ENCODE assay signal across 1 fruit fly cellular context in genomic region chr3R:15919367-15920228, dm6.
A peak's percentile ranks its signal among the peaks of the same experiment; 100 is the strongest.
TF ChIP-seq lines count a peak whose summit lies in the region.

No protein-coding gene starts in this region.

TF ChIP-seq in whole organism, embryonic, 481 proteins besides CTCF, POLR2A, EP300 and RAD21 (continued from another document):
- TF ChIP-seq sr (GFP tag; IDR thresholded peaks at IDR 0.05; lab: Robert Waterston, UW) (no peak), CG30431 (GFP tag; optimal IDR thresholded peaks at IDR 0.05; lab: Kevin White, UChicago) (peak; percentile 33), zfh1 (GFP tag; IDR thresholded peaks at IDR 0.05; lab: Robert Waterston, UW) (peak; percentile 69), Drgx (GFP tag; IDR thresholded peaks at IDR 0.05; lab: Robert Waterston, UW) (peak; percentile 96), Kr (GFP tag; optimal IDR thresholded peaks at IDR 0.05; lab: Kevin White, UChicago) (no peak), ssp (GFP tag; IDR thresholded peaks at IDR 0.05; lab: Robert Waterston, UW) (no peak), sima (GFP tag; optimal IDR thresholded peaks at IDR 0.05; lab: Kevin White, UChicago) (no peak), CG14965 (GFP tag; optimal IDR thresholded peaks at IDR 0.05; lab: Kevin White, UChicago; ENCODE audit: borderline replicate concordance) (no peak), CG16863 (GFP tag; optimal IDR thresholded peaks at IDR 0.05; lab: Kevin White, UChicago) (peak; percentile 4), CG15073 (GFP tag; optimal IDR thresholded peaks at IDR 0.05; lab: Kevin White, UChicago) (no peak), CG3163 (GFP tag; optimal IDR thresholded peaks at IDR 0.05; lab: Kevin White, UChicago) (peak; percentile 93), oc (tag; optimal IDR thresholded peaks at IDR 0.05; lab: Kevin White, UChicago) (peak; percentile 96), Rx (GFP tag; IDR thresholded peaks at IDR 0.05; lab: Robert Waterston, UW) (0 out of 2 replicates have a peak, but pooled peaks have one; percentile 11), CG11504 (tag; optimal IDR thresholded peaks at IDR 0.05; lab: Kevin White, UChicago) (peak; percentile 25), mirr (GFP tag; optimal IDR thresholded peaks at IDR 0.05; lab: Kevin White, UChicago) (no peak), CG2120 (GFP tag; optimal IDR thresholded peaks at IDR 0.05; lab: Kevin White, UChicago) (no peak), Max (GFP tag; optimal IDR thresholded peaks at IDR 0.05; lab: Kevin White, UChicago) (no peak), H15 (GFP tag; IDR thresholded peaks at IDR 0.05; lab: Robert Waterston, UW) (no peak), CG3726 (GFP tag; IDR thresholded peaks at IDR 0.05; lab: Robert Waterston, UW) (peak; percentile 43; the same call in 1 of the 3 replicates), fd3F (GFP tag; optimal IDR thresholded peaks at IDR 0.05; lab: Kevin White, UChicago) (no peak), crol (GFP tag; IDR thresholded peaks at IDR 0.05; lab: Robert Waterston, UW) (peak; percentile 93), Sry-δ (GFP tag; optimal IDR thresholded peaks at IDR 0.05; lab: Kevin White, UChicago) (no peak), ATbp (GFP tag; optimal IDR thresholded peaks at IDR 0.05; lab: Kevin White, UChicago) (peak; percentile 11), nom (GFP tag; optimal IDR thresholded peaks at IDR 0.05; lab: Kevin White, UChicago) (peak; percentile 55), ash1 (GFP tag; optimal IDR thresholded peaks at IDR 0.05; lab: Kevin White, UChicago) (no peak), NC2α (GFP tag; optimal IDR thresholded peaks at IDR 0.05; lab: Kevin White, UChicago) (no peak), ci (GFP tag; IDR thresholded peaks at IDR 0.05; lab: Robert Waterston, UW) (peak; percentile 44; the same call in 1 of the 3 replicates), sens (GFP tag; lab: Kevin White, UChicago) (peak; percentile 48), Dll (GFP tag; IDR thresholded peaks at IDR 0.05; lab: Robert Waterston, UW; ENCODE audit: partially characterized antibody) (0 out of 4 replicates have a peak, but pooled peaks have one; percentile 26), Pdp1 (GFP tag; optimal IDR thresholded peaks at IDR 0.05; lab: Kevin White, UChicago) (peak in 1 of 2 experiments; percentile 53), nerfin-2 (GFP tag; IDR thresholded peaks at IDR 0.05; lab: Robert Waterston, UW; ENCODE audit: partially characterized antibody) (no peak), Ets65A (GFP tag; lab: Kevin White, UChicago) (peak; percentile 72), MBD-R2 (GFP tag; IDR thresholded peaks at IDR 0.05; lab: Robert Waterston, UW) (no peak), CG15479 (GFP tag; optimal IDR thresholded peaks at IDR 0.05; lab: Kevin White, UChicago) (peak; percentile 1), Chrac-16 (GFP tag; optimal IDR thresholded peaks at IDR 0.05; lab: Kevin White, UChicago) (peak; percentile 6), CG13123 (GFP tag; optimal IDR thresholded peaks at IDR 0.05; lab: Kevin White, UChicago) (no peak), CG31224 (GFP tag; IDR thresholded peaks at IDR 0.05; lab: Robert Waterston, UW) (0 out of 2 replicates have a peak, but pooled peaks have one; percentile 20), CG34224 (GFP tag; IDR thresholded peaks at IDR 0.05; lab: Robert Waterston, UW; ENCODE audit: partially characterized antibody) (0 out of 3 replicates have a peak, but pooled peaks have one; percentile 15), CG6689 (GFP tag; IDR thresholded peaks at IDR 0.05; lab: Robert Waterston, UW) (0 out of 2 replicates have a peak, but pooled peaks have one; percentile 17), Neu2 (GFP tag; optimal IDR thresholded peaks at IDR 0.05; lab: Kevin White, UChicago; ENCODE audit: borderline replicate concordance) (no peak), CG1603 (tag; optimal IDR thresholded peaks at IDR 0.05; lab: Kevin White, UChicago) (no peak), GATAe (GFP tag; conservative IDR thresholded peaks at IDR 0.05; lab: Robert Waterston, UW) (no peak), CG10654 (GFP tag; optimal IDR thresholded peaks at IDR 0.05; lab: Kevin White, UChicago) (peak; percentile 3), CG32772 (GFP tag; IDR thresholded peaks at IDR 0.05; lab: Robert Waterston, UW) (no peak), D (optimal IDR thresholded peaks at IDR 0.05; lab: Kevin White, UChicago) (peak; percentile 23), D (GFP tag; optimal IDR thresholded peaks at IDR 0.05; lab: Kevin White, UChicago) (no peak), z (GFP tag; IDR thresholded peaks at IDR 0.05; lab: Robert Waterston, UW) (peak; percentile 94), bcd (GFP tag; optimal IDR thresholded peaks at IDR 0.05; lab: Kevin White, UChicago) (no peak), CG17568 (GFP tag; optimal IDR thresholded peaks at IDR 0.05; lab: Kevin White, UChicago) (no peak), bsh (GFP tag; optimal IDR thresholded peaks at IDR 0.05; lab: Kevin White, UChicago) (peak in 1 of 2 experiments; percentile 90), CG11398 (GFP tag; optimal IDR thresholded peaks at IDR 0.05; lab: Kevin White, UChicago) (peak; percentile 8), Med (GFP tag; lab: Kevin White, UChicago) (peak; percentile 64), ap (GFP tag; IDR thresholded peaks at IDR 0.05; lab: Robert Waterston, UW) (0 out of 2 replicates have a peak, but pooled peaks have one; percentile 16), luna (GFP tag; optimal IDR thresholded peaks at IDR 0.05; lab: Kevin White, UChicago) (no peak), da (GFP tag; optimal IDR thresholded peaks at IDR 0.05; lab: Kevin White, UChicago) (no peak), Trl (optimal IDR thresholded peaks at IDR 0.05; lab: Kevin White, UChicago) (peak; percentile 66 to 72), Trl (GFP tag; optimal IDR thresholded peaks at IDR 0.05; lab: Kevin White, UChicago) (no peak), Optix (GFP tag; IDR thresholded peaks at IDR 0.05; lab: Robert Waterston, UW) (0 out of 3 replicates have a peak, but pooled peaks have one; percentile 31), trem (tag; optimal IDR thresholded peaks at IDR 0.05; lab: Kevin White, UChicago) (peak; percentile 13), CG13296 (GFP tag; optimal IDR thresholded peaks at IDR 0.05; lab: Kevin White, UChicago) (no peak), nmo (GFP tag; optimal IDR thresholded peaks at IDR 0.05; lab: Kevin White, UChicago) (peak; percentile 9), PHDP (tag; optimal IDR thresholded peaks at IDR 0.05; lab: Kevin White, UChicago) (no peak), otp (GFP tag; IDR thresholded peaks at IDR 0.05; lab: Robert Waterston, UW) (0 out of 3 replicates have a peak, but pooled peaks have one; percentile 33), CG12236 (GFP tag; optimal IDR thresholded peaks at IDR 0.05; lab: Kevin White, UChicago) (no peak), CG4360 (GFP tag; IDR thresholded peaks at IDR 0.05; lab: Robert Waterston, UW) (peak; percentile 63), stc (GFP tag; IDR thresholded peaks at IDR 0.05; lab: Robert Waterston, UW) (no peak), wor (GFP tag; IDR thresholded peaks at IDR 0.05; lab: Robert Waterston, UW) (no peak), CG13775 (GFP tag; optimal IDR thresholded peaks at IDR 0.05; lab: Kevin White, UChicago) (no peak), CG13424 (tag; optimal IDR thresholded peaks at IDR 0.05; lab: Kevin White, UChicago) (no peak), Camta (GFP tag; optimal IDR thresholded peaks at IDR 0.05; lab: Kevin White, UChicago) (no peak), CG8089 (GFP tag; optimal IDR thresholded peaks at IDR 0.05; lab: Kevin White, UChicago) (no peak), CG16779 (GFP tag; IDR thresholded peaks at IDR 0.05; lab: Robert Waterston, UW) (no peak), CG1602 (GFP tag; optimal IDR thresholded peaks at IDR 0.05; lab: Kevin White, UChicago) (peak; percentile 36), onecut (GFP tag; IDR thresholded peaks at IDR 0.05; lab: Robert Waterston, UW) (no peak), BtbVII (GFP tag; optimal IDR thresholded peaks at IDR 0.05; lab: Kevin White, UChicago) (no peak), corto (GFP tag; optimal IDR thresholded peaks at IDR 0.05; lab: Kevin White, UChicago) (peak; percentile 62), gem (tag; optimal IDR thresholded peaks at IDR 0.05; lab: Kevin White, UChicago) (no peak), tll (GFP tag; optimal IDR thresholded peaks at IDR 0.05; lab: Kevin White, UChicago) (peak in 1 of 2 experiments; percentile 68), CG32767 (GFP tag; IDR thresholded peaks at IDR 0.05; lab: Robert Waterston, UW) (no peak), pros (GFP tag; optimal IDR thresholded peaks at IDR 0.05; lab: Kevin White, UChicago) (peak; percentile 88), CG10979 (tag; optimal IDR thresholded peaks at IDR 0.05; lab: Kevin White, UChicago) (peak; percentile 49), toy (GFP tag; IDR thresholded peaks at IDR 0.05; lab: Robert Waterston, UW) (no peak), CG10959 (GFP tag; IDR thresholded peaks at IDR 0.05; lab: Robert Waterston, UW) (0 out of 2 replicates have a peak, but pooled peaks have one; percentile 51), slp2 (GFP tag; optimal IDR thresholded peaks at IDR 0.05; lab: Kevin White, UChicago) (no peak), CG1529 (GFP tag; optimal IDR thresholded peaks at IDR 0.05; lab: Kevin White, UChicago) (peak; percentile 19), sens-2 (GFP tag; IDR thresholded peaks at IDR 0.05; lab: Robert Waterston, UW) (no peak), Atf6 (GFP tag; IDR thresholded peaks at IDR 0.05; lab: Robert Waterston, UW) (no peak), az2 (GFP tag; optimal IDR thresholded peaks at IDR 0.05; lab: Kevin White, UChicago) (peak; percentile 40), E2f2 (GFP tag; IDR thresholded peaks at IDR 0.05; lab: Robert Waterston, UW) (no peak), chif (GFP tag; optimal IDR thresholded peaks at IDR 0.05; lab: Kevin White, UChicago) (peak in 1 of 2 experiments; percentile 43), CG18764 (GFP tag; optimal IDR thresholded peaks at IDR 0.05; lab: Kevin White, UChicago) (no peak), bigmax (GFP tag; optimal IDR thresholded peaks at IDR 0.05; lab: Kevin White, UChicago) (no peak)
